Worm (Caenorhabditis elegans) whole organism, late embryonic: ENCODE results near the gene dpy-20.

Source experiments
- C08G9.2 ChIP-seq: sonication (generic microtip); optimal IDR thresholded peaks from 2 replicates; lab custom pipeline; 2016; ENCODE audit warnings: mild to moderate bottlenecking, missing genetic modification characterization, moderate library complexity, missing compliant biosample characterization
- K09A11.1 ChIP-seq: sonication (generic microtip); optimal IDR thresholded peaks from 2 replicates; lab custom pipeline; 2017; ENCODE audit warnings: antibody characterized with exemption, mild to moderate bottlenecking, missing genetic modification characterization, missing compliant biosample characterization; ENCODE audit not compliant: insufficient read depth
- Y22D7AL.16 ChIP-seq: sonication (generic microtip); optimal IDR thresholded peaks from 2 replicates; lab custom pipeline; 2016; ENCODE audit warnings: missing genetic modification characterization, missing compliant biosample characterization
- ceh-14 ChIP-seq: sonication (generic microtip); optimal IDR thresholded peaks from 2 replicates; lab custom pipeline; 2016; ENCODE audit warnings: missing genotype, missing genetic modification characterization, missing compliant biosample characterization
- ceh-19 ChIP-seq: fragments of 200-800 bp; sonication (Bioruptor generic); optimal IDR thresholded peaks from 2 replicates; lab custom pipeline; 2018; ENCODE audit warnings: mild to moderate bottlenecking, missing genetic modification characterization, missing compliant biosample characterization
- ceh-24 ChIP-seq: sonication (generic microtip); optimal IDR thresholded peaks from 2 replicates; lab custom pipeline; 2016; ENCODE audit warnings: mild to moderate bottlenecking, missing genetic modification characterization, missing compliant biosample characterization
- ceh-30 ChIP-seq: fragments of 150-350 bp; optimal IDR thresholded peaks from 2 replicates; lab custom pipeline; 2014; ENCODE audit warnings: missing biosample characterization, missing genetic modification characterization
- ceh-45 ChIP-seq: fragments of 200-800 bp; sonication (Bioruptor generic); IDR thresholded peaks from 2 replicates; pipeline ENCODE4 v1.3.6; 2022; ENCODE audit warnings: missing genetic modification reagents, missing genetic modification characterization, missing compliant biosample characterization
- ceh-48 ChIP-seq: sonication (generic microtip); optimal IDR thresholded peaks from 2 replicates; lab custom pipeline; 2016; ENCODE audit warnings: missing genetic modification characterization, inconsistent platforms, missing compliant biosample characterization
- ceh-6 ChIP-seq: fragments of 200-800 bp; sonication (Bioruptor generic); optimal IDR thresholded peaks from 2 replicates; lab custom pipeline; 2018; ENCODE audit warnings: mild to moderate bottlenecking, missing genetic modification characterization, missing compliant biosample characterization
- dve-1 ChIP-seq: sonication (generic microtip); optimal IDR thresholded peaks from 2 replicates; lab custom pipeline; 2017; ENCODE audit warnings: antibody characterized with exemption, mild to moderate bottlenecking, missing genetic modification characterization, missing compliant biosample characterization
- elt-2 ChIP-seq: sonication (generic microtip); optimal IDR thresholded peaks from 2 replicates; lab custom pipeline; 2016; ENCODE audit warnings: missing genetic modification reagents, missing genetic modification characterization, missing compliant biosample characterization
- elt-4 ChIP-seq: sonication (generic microtip); optimal IDR thresholded peaks from 2 replicates; lab custom pipeline; 2016; ENCODE audit warnings: missing genetic modification characterization, missing compliant biosample characterization
- ets-4 ChIP-seq: sonication (generic microtip); optimal IDR thresholded peaks from 2 replicates; lab custom pipeline; 2016; ENCODE audit warnings: missing genetic modification characterization, missing compliant biosample characterization
- eyg-1 ChIP-seq: sonication (generic microtip); optimal IDR thresholded peaks from 2 replicates; lab custom pipeline; 2016; ENCODE audit warnings: missing genotype, missing genetic modification characterization, missing compliant biosample characterization
- fax-1 ChIP-seq: sonication (generic microtip); optimal IDR thresholded peaks from 2 replicates; lab custom pipeline; 2016; ENCODE audit warnings: missing genotype, missing genetic modification characterization, missing compliant biosample characterization
- hlh-13 ChIP-seq: fragments of 200-800 bp; sonication (Bioruptor generic); optimal IDR thresholded peaks from 2 replicates; lab custom pipeline; 2018; ENCODE audit warnings: mild to moderate bottlenecking, missing genetic modification characterization, missing compliant biosample characterization
- madf-2 ChIP-seq: sonication (generic microtip); optimal IDR thresholded peaks from 2 replicates; lab custom pipeline; 2017; ENCODE audit warnings: missing genetic modification characterization, missing compliant biosample characterization
- mec-3 ChIP-seq: sonication (generic microtip); optimal IDR thresholded peaks from 2 replicates; lab custom pipeline; 2016; ENCODE audit warnings: borderline replicate concordance, missing genetic modification characterization, missing compliant biosample characterization
- pat-9 ChIP-seq: fragments of 200-800 bp; sonication (Bioruptor generic); optimal IDR thresholded peaks from 2 replicates; lab custom pipeline; 2018; ENCODE audit warnings: mild to moderate bottlenecking, missing genetic modification characterization, moderate library complexity, missing compliant biosample characterization
- pha-2 ChIP-seq: sonication (generic microtip); optimal IDR thresholded peaks from 2 replicates; lab custom pipeline; 2017; ENCODE audit warnings: mild to moderate bottlenecking, missing genetic modification characterization, missing compliant biosample characterization
- rnt-1 ChIP-seq: sonication (generic microtip); optimal IDR thresholded peaks from 2 replicates; lab custom pipeline; 2016; ENCODE audit warnings: missing genetic modification characterization, missing compliant biosample characterization
- tbx-2 ChIP-seq: sonication (generic microtip); optimal IDR thresholded peaks from 2 replicates; lab custom pipeline; 2016; ENCODE audit warnings: missing genetic modification characterization, missing compliant biosample characterization
- tbx-7 ChIP-seq: sonication (generic microtip); optimal IDR thresholded peaks from 2 replicates; lab custom pipeline; 2016; ENCODE audit warnings: missing genotype, missing genetic modification characterization, missing compliant biosample characterization
- unc-3 ChIP-seq, 2 experiments: fragments of 200-800 bp in 1 of 2; sonication (Bioruptor generic) in 1 of 2; sonication (generic microtip) in 1 of 2; conservative IDR thresholded peaks in 1 of 2; optimal IDR thresholded peaks in 1 of 2; 2 replicates each; pipeline versions ENCODE4 v1.3.6 to Lab custom; 2016 to 2022; ENCODE audit warnings: missing compliant biosample characterization in 2 of 2, missing genetic modification characterization in 2 of 2, missing genetic modification reagents in 1 of 2
- unc-42 ChIP-seq: sonication (generic microtip); optimal IDR thresholded peaks from 2 replicates; lab custom pipeline; 2016; ENCODE audit warnings: missing genotype, missing genetic modification characterization, missing compliant biosample characterization
- unc-55 ChIP-seq: sonication (generic microtip); optimal IDR thresholded peaks from 2 replicates; lab custom pipeline; 2017; ENCODE audit warnings: missing biosample characterization, missing genetic modification reagents, missing genetic modification characterization
- unc-86 ChIP-seq: sonication (generic microtip); optimal IDR thresholded peaks from 2 replicates; lab custom pipeline; 2016; ENCODE audit warnings: missing genetic modification characterization, missing compliant biosample characterization
- zip-5 ChIP-seq: sonication (generic microtip); optimal IDR thresholded peaks from 2 replicates; lab custom pipeline; 2016; ENCODE audit warnings: missing genetic modification characterization, missing compliant biosample characterization
- ztf-16 ChIP-seq: sonication (generic microtip); optimal IDR thresholded peaks from 2 replicates; lab custom pipeline; 2017; ENCODE audit warnings: missing genetic modification characterization, missing compliant biosample characterization

The dpy-20 gene

ce11 chrIV:11740204-11740603 is 39.6 kb upstream of the dpy-20 start, which contains the start of gene K01A6.4:
Gene K01A6.4, minus strand, starts transcription at chrIV:11740304.
- TF ChIP-seq eyg-1 (tag; lab: Kevin White, UChicago) (no peak), dve-1 (tag; lab: Kevin White, UChicago) (no peak), ceh-24 (no peak)
- TF ChIP-seq, all 69 proteins: peak for 0

- no peak for TF ChIP-seq ceh-14 (tag; lab: Kevin White, UChicago)
- TF ChIP-seq ceh-48, result no peak
- TF ChIP-seq unc-86 (tag; lab: Kevin White, UChicago), result no peak
- TF ChIP-seq ceh-30 (tag; lab: Kevin White, UChicago), result no peak
- no peak for TF ChIP-seq pat-9
- no peak for TF ChIP-seq unc-55 (GFP tag; lab: Kevin White, UChicago)
- TF ChIP-seq mec-3, result no peak
- no peak for TF ChIP-seq rnt-1 (tag; lab: Kevin White, UChicago)
- TF ChIP-seq ztf-16 (tag; lab: Kevin White, UChicago), result no peak
- TF ChIP-seq ceh-24, result no peak
- no peak for TF ChIP-seq ets-4
- no peak for TF ChIP-seq unc-3 (GFP tag; conservative IDR thresholded peaks at IDR 0.05; lab: Robert Waterston, UW)
- no peak for TF ChIP-seq unc-3 (tag; optimal IDR thresholded peaks at IDR 0.05; lab: Kevin White, UChicago)
- no peak for TF ChIP-seq K09A11.1 (tag; lab: Kevin White, UChicago)
- no peak for TF ChIP-seq zip-5 (tag; lab: Kevin White, UChicago)
- TF ChIP-seq elt-4 (tag; lab: Kevin White, UChicago), result no peak
- TF ChIP-seq tbx-2 (tag; lab: Kevin White, UChicago), result no peak
- TF ChIP-seq ceh-6 (GFP tag; lab: Kevin White, UChicago), result no peak
- no peak for TF ChIP-seq hlh-13 (GFP tag; lab: Kevin White, UChicago)
These were observed 37.5 kb upstream of the dpy-20 start, which contains the start of gene K01A6.7 for ce11 chrIV:11738092-11738617. Gene K01A6.7, minus strand, starts transcription at chrIV:11738567.

- TF ChIP-seq Y22D7AL.16 (tag; lab: Kevin White, UChicago) (no peak), ceh-45 (GFP tag; lab: Robert Waterston, UW) (no peak), ceh-24 (no peak)
These were observed 36.6 kb upstream of the dpy-20 start, which contains the start of gene K01A6.8 for ce11 chrIV:11737269-11737668. Gene K01A6.8, minus strand, starts transcription at chrIV:11737369.

ce11 chrIV:11735025-11735424 is 34.4 kb upstream of the dpy-20 start, which contains the start of gene K01A6.6:
Gene K01A6.6, plus strand, starts transcription at chrIV:11735325.
- TF ChIP-seq pha-2 (tag; lab: Kevin White, UChicago), result no peak
- no peak for TF ChIP-seq fax-1 (tag; lab: Kevin White, UChicago)
- no peak for TF ChIP-seq C08G9.2 (tag; lab: Kevin White, UChicago)
- TF ChIP-seq tbx-7 (tag; lab: Kevin White, UChicago), result no peak
- TF ChIP-seq ceh-6 (GFP tag; lab: Kevin White, UChicago), result no peak
- no peak for TF ChIP-seq ceh-19 (GFP tag; lab: Kevin White, UChicago)

- peak; percentile 86 for TF ChIP-seq unc-42 (tag; lab: Kevin White, UChicago)
- TF ChIP-seq madf-2 (tag; lab: Kevin White, UChicago), result no peak
These were observed 22.6 kb upstream of the dpy-20 start for ce11 chrIV:11723255-11723654.

ce11 chrIV:11721878-11722277 is 21.2 kb upstream of the dpy-20 start:
- TF ChIP-seq eyg-1 (tag; lab: Kevin White, UChicago) (no peak), elt-2 (peak; percentile 31)
